Worm (Caenorhabditis elegans) whole organism, L2 larva: Measurements from ENCODE around the gene F58E6.13.

ENCODE experiments used
- C34F6.9 ChIP-seq: fragments of 150-350 bp; optimal IDR thresholded peaks from 2 replicates; lab custom pipeline; 2014; ENCODE audit warnings: missing biosample characterization, missing genetic modification characterization
- F13H6.1 ChIP-seq: sonication (generic microtip); optimal IDR thresholded peaks from 2 replicates; lab custom pipeline; 2016; ENCODE audit warnings: missing genetic modification characterization, missing compliant biosample characterization
- R02D3.7 ChIP-seq: fragments of 150-350 bp; optimal IDR thresholded peaks from 2 replicates; lab custom pipeline; 2014; ENCODE audit warnings: missing biosample characterization, missing genetic modification characterization
- Y55F3AM.14 ChIP-seq: fragments of 200-800 bp; sonication (Bioruptor generic); optimal IDR thresholded peaks from 2 replicates; lab custom pipeline; 2018; ENCODE audit warnings: mild to moderate bottlenecking, missing genetic modification characterization, missing compliant biosample characterization
- ZK546.5 ChIP-seq: sonication (generic microtip); optimal IDR thresholded peaks from 2 replicates; lab custom pipeline; 2017; ENCODE audit warnings: missing biosample characterization, missing genetic modification characterization
- alr-1 ChIP-seq: fragments of 150-350 bp; optimal IDR thresholded peaks from 2 replicates; lab custom pipeline; 2014; ENCODE audit warnings: missing biosample characterization, missing genetic modification characterization
- aly-2 ChIP-seq: fragments of 150-350 bp; optimal IDR thresholded peaks from 2 replicates; lab custom pipeline; 2014; ENCODE audit warnings: missing biosample characterization, missing genetic modification characterization
- ama-1 ChIP-seq: fragments of 150-350 bp; optimal IDR thresholded peaks from 2 replicates; lab custom pipeline; 2018; ENCODE audit warnings: inconsistent platforms
- blmp-1 ChIP-seq: sonication (generic microtip); optimal IDR thresholded peaks from 2 replicates; lab custom pipeline; 2017; ENCODE audit warnings: missing genetic modification characterization, mild to moderate bottlenecking, missing compliant biosample characterization, antibody characterized with exemption, moderate library complexity; ENCODE audit not compliant: insufficient read depth
- ceh-16 ChIP-seq: fragments of 150-350 bp; optimal IDR thresholded peaks from 2 replicates; lab custom pipeline; 2014; ENCODE audit warnings: missing biosample characterization, missing genetic modification characterization
- ceh-82 ChIP-seq: fragments of 150-350 bp; optimal IDR thresholded peaks from 2 replicates; lab custom pipeline; 2014; ENCODE audit warnings: missing biosample characterization, missing genetic modification characterization
- crh-2 ChIP-seq: sonication (generic microtip); optimal IDR thresholded peaks from 2 replicates; lab custom pipeline; 2017; ENCODE audit warnings: missing biosample characterization, missing genetic modification characterization
- dmd-4 ChIP-seq: sonication (generic microtip); optimal IDR thresholded peaks from 2 replicates; lab custom pipeline; 2017; ENCODE audit warnings: missing biosample characterization, missing genetic modification characterization
- egl-27 ChIP-seq: sonication (generic microtip); optimal IDR thresholded peaks from 3 replicates; lab custom pipeline; 2017; ENCODE audit warnings: missing biosample characterization, missing genetic modification reagents, missing genetic modification characterization
- elt-1 ChIP-seq: fragments of 150-350 bp; optimal IDR thresholded peaks from 2 replicates; lab custom pipeline; 2014; ENCODE audit warnings: missing biosample characterization, missing genetic modification characterization
- elt-3 ChIP-seq: sonication (generic microtip); optimal IDR thresholded peaks from 2 replicates; lab custom pipeline; 2017; ENCODE audit warnings: missing biosample characterization, missing genetic modification characterization
- fos-1 ChIP-seq: fragments of 150-350 bp; optimal IDR thresholded peaks from 2 replicates; lab custom pipeline; 2014; ENCODE audit warnings: missing biosample characterization, missing genetic modification characterization
- gmeb-1 ChIP-seq: fragments of 150-350 bp; optimal IDR thresholded peaks from 2 replicates; lab custom pipeline; 2014; ENCODE audit warnings: missing biosample characterization, missing genetic modification characterization
- lin-11 ChIP-seq: fragments of 150-350 bp; sonication (generic microtip); optimal IDR thresholded peaks from 2 replicates; lab custom pipeline; 2014; ENCODE audit warnings: missing biosample characterization, missing genetic modification characterization, inconsistent platforms, mixed read lengths
- lin-13 ChIP-seq: fragments of 150-350 bp; optimal IDR thresholded peaks from 2 replicates; lab custom pipeline; 2014; ENCODE audit warnings: missing biosample characterization, missing genetic modification reagents, missing genetic modification characterization
- lsy-2 ChIP-seq, 2 experiments: fragments of 150-350 bp in 1 of 2; sonication (generic microtip) in 1 of 2; optimal IDR thresholded peaks; 2 replicates each; lab custom pipeline; 2014 to 2017; ENCODE audit warnings: missing biosample characterization in 2 of 2, missing genetic modification characterization in 2 of 2
- mab-5 ChIP-seq: fragments of 150-350 bp; optimal IDR thresholded peaks from 2 replicates; lab custom pipeline; 2014; ENCODE audit warnings: missing biosample characterization, missing genetic modification characterization
- mbf-1 ChIP-seq: sonication (generic microtip); optimal IDR thresholded peaks from 2 replicates; lab custom pipeline; 2017; ENCODE audit warnings: missing biosample characterization, missing genetic modification characterization
- mdl-1 ChIP-seq, 2 experiments: fragments of 150-350 bp in 1 of 2; sonication (generic microtip) in 1 of 2; optimal IDR thresholded peaks; 2 replicates each; lab custom pipeline; 2017; ENCODE audit warnings: missing biosample characterization in 2 of 2, missing genetic modification characterization in 2 of 2
- nhr-10 ChIP-seq: sonication (generic microtip); optimal IDR thresholded peaks from 2 replicates; lab custom pipeline; 2017; ENCODE audit warnings: missing biosample characterization, missing genetic modification characterization
- nhr-11 ChIP-seq: fragments of 150-350 bp; optimal IDR thresholded peaks from 2 replicates; lab custom pipeline; 2014; ENCODE audit warnings: missing biosample characterization, missing genetic modification characterization
- nhr-12 ChIP-seq: fragments of 150-350 bp; optimal IDR thresholded peaks from 2 replicates; lab custom pipeline; 2014; ENCODE audit warnings: missing biosample characterization, missing genetic modification characterization
- nhr-129 ChIP-seq: fragments of 150-350 bp; optimal IDR thresholded peaks from 2 replicates; lab custom pipeline; 2014; ENCODE audit warnings: missing biosample characterization, missing genetic modification characterization
- nhr-21 ChIP-seq: fragments of 150-350 bp; optimal IDR thresholded peaks from 2 replicates; lab custom pipeline; 2014; ENCODE audit warnings: missing biosample characterization, missing genetic modification characterization
- nhr-23 ChIP-seq: fragments of 150-350 bp; optimal IDR thresholded peaks from 2 replicates; lab custom pipeline; 2014; ENCODE audit warnings: missing biosample characterization, missing genetic modification reagents, missing genetic modification characterization
- nhr-237 ChIP-seq: fragments of 150-350 bp; optimal IDR thresholded peaks from 2 replicates; lab custom pipeline; 2014; ENCODE audit warnings: missing biosample characterization, missing genetic modification characterization
- nhr-25 ChIP-seq: fragments of 150-350 bp; sonication (generic microtip); optimal IDR thresholded peaks from 3 replicates; lab custom pipeline; 2014; ENCODE audit warnings: missing biosample characterization, missing genetic modification characterization
- nhr-77 ChIP-seq: fragments of 150-350 bp; optimal IDR thresholded peaks from 2 replicates; lab custom pipeline; 2014; ENCODE audit warnings: missing biosample characterization, missing genetic modification characterization
- peb-1 ChIP-seq: fragments of 150-350 bp; optimal IDR thresholded peaks from 2 replicates; lab custom pipeline; 2014; ENCODE audit warnings: missing biosample characterization, missing genetic modification characterization
- sem-4 ChIP-seq: fragments of 150-350 bp; optimal IDR thresholded peaks from 2 replicates; lab custom pipeline; 2014; ENCODE audit warnings: missing biosample characterization, missing genetic modification reagents, missing genetic modification characterization
- skn-1 ChIP-seq: sonication (generic microtip); optimal IDR thresholded peaks from 2 replicates; lab custom pipeline; 2017; ENCODE audit warnings: missing biosample characterization, missing genetic modification characterization
- sma-3 ChIP-seq: sonication (generic microtip); optimal IDR thresholded peaks from 2 replicates; lab custom pipeline; 2016; ENCODE audit warnings: missing genetic modification reagents, missing genetic modification characterization, missing compliant biosample characterization
- sma-9 ChIP-seq, 2 experiments: fragments of 150-350 bp in 1 of 2; sonication (generic microtip) in 1 of 2; optimal IDR thresholded peaks; 2 replicates each; lab custom pipeline; 2014 to 2016; ENCODE audit warnings: missing genetic modification characterization in 2 of 2, mild to moderate bottlenecking in 1 of 2, missing biosample characterization in 1 of 2, missing compliant biosample characterization in 1 of 2, missing genetic modification reagents in 1 of 2, moderate library complexity in 1 of 2
- snpc-4 ChIP-seq: fragments of 150-350 bp; optimal IDR thresholded peaks from 2 replicates; lab custom pipeline; 2014; ENCODE audit warnings: missing biosample characterization, missing genetic modification characterization
- unc-62 ChIP-seq: fragments of 150-350 bp; optimal IDR thresholded peaks from 2 replicates; lab custom pipeline; 2014; ENCODE audit warnings: missing biosample characterization, missing genetic modification reagents, missing genetic modification characterization
- ztf-1 ChIP-seq: fragments of 200-800 bp; sonication (Bioruptor generic); conservative IDR thresholded peaks from 2 replicates; pipeline ENCODE4 v1.3.6; 2022; ENCODE audit warnings: missing genetic modification characterization, missing compliant biosample characterization
- ztf-11 ChIP-seq: sonication (generic microtip); optimal IDR thresholded peaks from 2 replicates; lab custom pipeline; 2017; ENCODE audit warnings: missing biosample characterization, missing genetic modification characterization
- ztf-4 ChIP-seq: fragments of 150-350 bp; optimal IDR thresholded peaks from 2 replicates; lab custom pipeline; 2014; ENCODE audit warnings: missing biosample characterization, missing genetic modification characterization

Gene F58E6.13

ce11 chrV:9784215-9784614, 39.2 kb downstream of the F58E6.13 start:
- TF ChIP-seq ztf-11 (tag; lab: Kevin White, UChicago), result no peak
- no peak for TF ChIP-seq nhr-23 (tag; lab: Kevin White, UChicago)
- TF ChIP-seq F13H6.1 (tag; lab: Kevin White, UChicago), result no peak
- no peak for TF ChIP-seq nhr-21 (tag; lab: Kevin White, UChicago)
- no peak for TF ChIP-seq unc-62 (GFP tag; lab: Kevin White, UChicago)
- TF ChIP-seq nhr-77, result no peak
- no peak for TF ChIP-seq ceh-82 (tag; lab: Kevin White, UChicago)
- TF ChIP-seq sma-9 (GFP tag; optimal IDR thresholded peaks at IDR 0.05; lab: Kevin White, UChicago), result no peak
- TF ChIP-seq sma-9 (tag; optimal IDR thresholded peaks at IDR 0.05; lab: Kevin White, UChicago), result no peak
- no peak for TF ChIP-seq egl-27 (tag; lab: Kevin White, UChicago)
- TF ChIP-seq ztf-4 (tag; lab: Kevin White, UChicago), result no peak
- no peak for TF ChIP-seq ZK546.5
- no peak for TF ChIP-seq Y55F3AM.14 (GFP tag; lab: Kevin White, UChicago)
- TF ChIP-seq ztf-1, result no peak
- TF ChIP-seq sem-4 (tag; lab: Kevin White, UChicago), result no peak
- no peak for TF ChIP-seq mab-5 (tag; lab: Kevin White, UChicago)
- no peak for TF ChIP-seq nhr-237 (tag; lab: Kevin White, UChicago)
- no peak for TF ChIP-seq alr-1 (tag; lab: Kevin White, UChicago)
- TF ChIP-seq skn-1 (tag; lab: Kevin White, UChicago), result no peak

DNA sequence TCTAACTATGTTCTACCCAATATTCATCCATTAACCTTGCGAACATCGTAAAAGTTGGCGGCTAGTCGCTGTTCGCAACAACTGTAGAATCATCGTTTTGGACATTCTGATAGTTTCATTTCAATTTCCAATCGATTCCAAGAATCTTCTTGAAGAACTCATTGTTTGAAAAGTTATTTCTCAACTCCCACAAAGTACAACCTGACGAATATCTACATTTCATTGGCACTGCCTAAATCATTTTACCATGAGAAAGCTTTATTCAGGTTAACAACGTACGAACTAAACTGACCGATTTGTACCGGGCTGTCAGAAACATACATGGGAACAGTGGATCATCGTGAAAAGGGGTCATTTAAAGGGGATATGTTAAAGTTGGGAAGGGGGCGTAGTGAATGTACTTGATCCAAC, 41.7 kb downstream of the F58E6.13 start, which contains the start of gene F46B6.6:
TSS of gene F46B6.6 (minus strand) at position 148 of the 411 bp plus-strand sequence.
- no peak for TF ChIP-seq elt-3 (tag; lab: Kevin White, UChicago)
- TF ChIP-seq nhr-11 (tag; lab: Kevin White, UChicago), result no peak
- TF ChIP-seq mbf-1 (tag; lab: Kevin White, UChicago), result no peak
- peak; percentile 82 for TF ChIP-seq ama-1 (lab: Kevin White, UChicago)
- TF ChIP-seq nhr-129, result peak; percentile 6
- TF ChIP-seq dmd-4 (tag; lab: Kevin White, UChicago), result no peak
- TF ChIP-seq nhr-25, result peak; percentile 39
- no peak for TF ChIP-seq ZK546.5
- TF ChIP-seq Y55F3AM.14 (GFP tag; lab: Kevin White, UChicago), result no peak
- TF ChIP-seq sma-3, result no peak
- peak; percentile 6 for TF ChIP-seq F13H6.1 (tag; lab: Kevin White, UChicago)
- TF ChIP-seq elt-1 (tag; lab: Kevin White, UChicago), result no peak
- TF ChIP-seq, all 48 proteins: peak for 4

- peak; percentile 95 for TF ChIP-seq lin-11 (tag; lab: Kevin White, UChicago)
- TF ChIP-seq C34F6.9 (tag; lab: Kevin White, UChicago), result peak; percentile 99
- no peak for TF ChIP-seq nhr-12 (tag; lab: Kevin White, UChicago)
- no peak for TF ChIP-seq nhr-10 (tag; lab: Kevin White, UChicago)
- peak; percentile 63 for TF ChIP-seq ama-1 (lab: Kevin White, UChicago)
- TF ChIP-seq sma-3, result peak; percentile 98
- TF ChIP-seq unc-62 (GFP tag; lab: Kevin White, UChicago), result peak; percentile 71
- peak; percentile 82 for TF ChIP-seq egl-27 (tag; lab: Kevin White, UChicago)
- TF ChIP-seq gmeb-1 (tag; lab: Kevin White, UChicago), result peak; percentile 92
- TF ChIP-seq ztf-11 (tag; lab: Kevin White, UChicago), result no peak
- TF ChIP-seq mdl-1 (tag; optimal IDR thresholded peaks at IDR 0.05; lab: Kevin White, UChicago), result peak; percentile 79 to 95
- TF ChIP-seq nhr-129, result peak; percentile 94
- TF ChIP-seq nhr-23 (tag; lab: Kevin White, UChicago), result no peak
- TF ChIP-seq skn-1 (tag; lab: Kevin White, UChicago), result peak; percentile 72
- no peak for TF ChIP-seq ceh-82 (tag; lab: Kevin White, UChicago)
- no peak for TF ChIP-seq elt-1 (tag; lab: Kevin White, UChicago)
- peak; percentile 91 for TF ChIP-seq ztf-4 (tag; lab: Kevin White, UChicago)
- peak; percentile 96 for TF ChIP-seq F13H6.1 (tag; lab: Kevin White, UChicago)
- TF ChIP-seq nhr-77, result no peak
- peak; percentile 88 for TF ChIP-seq fos-1 (tag; lab: Kevin White, UChicago)
- TF ChIP-seq mab-5 (tag; lab: Kevin White, UChicago), result peak; percentile 92
- TF ChIP-seq nhr-237 (tag; lab: Kevin White, UChicago), result peak; percentile 38
- TF ChIP-seq ceh-16, result peak; percentile 39
- TF ChIP-seq sem-4 (tag; lab: Kevin White, UChicago), result peak; percentile 92
- peak; percentile 86 for TF ChIP-seq Y55F3AM.14 (GFP tag; lab: Kevin White, UChicago)
- TF ChIP-seq lin-13, result peak; percentile 83
- TF ChIP-seq blmp-1 (tag; lab: Kevin White, UChicago), result peak; percentile 84
- TF ChIP-seq peb-1 (tag; lab: Kevin White, UChicago), result no peak
- TF ChIP-seq R02D3.7 (tag; lab: Kevin White, UChicago), result peak; percentile 32
- peak; percentile 87 for TF ChIP-seq snpc-4
- peak; percentile 85 to 97 for TF ChIP-seq lsy-2 (tag; optimal IDR thresholded peaks at IDR 0.05; lab: Kevin White, UChicago)
- TF ChIP-seq crh-2 (tag; lab: Kevin White, UChicago), result peak; percentile 97
- peak; percentile 98 for TF ChIP-seq nhr-25
- TF ChIP-seq nhr-11 (tag; lab: Kevin White, UChicago), result no peak
- TF ChIP-seq ztf-1, result no peak
- peak; percentile 97 for TF ChIP-seq nhr-21 (tag; lab: Kevin White, UChicago)
- TF ChIP-seq aly-2 (tag; lab: Kevin White, UChicago), result no peak
- no peak for TF ChIP-seq elt-3 (tag; lab: Kevin White, UChicago)
- TF ChIP-seq sma-9 (GFP tag; optimal IDR thresholded peaks at IDR 0.05; lab: Kevin White, UChicago), result peak; percentile 97
- TF ChIP-seq sma-9 (tag; optimal IDR thresholded peaks at IDR 0.05; lab: Kevin White, UChicago), result no peak
- TF ChIP-seq alr-1 (tag; lab: Kevin White, UChicago), result no peak
- peak; percentile 51 for TF ChIP-seq dmd-4 (tag; lab: Kevin White, UChicago)
- TF ChIP-seq mbf-1 (tag; lab: Kevin White, UChicago), result no peak
- TF ChIP-seq ZK546.5, result no peak
Observed at ce11 chrV:9789657-9790261, 44.7 kb downstream of the F58E6.13 start, which contains the start of gene ztf-7. Gene ztf-7 (minus strand): TSS chrV:9789707.
